Worm (Caenorhabditis elegans) whole organism, dauer: ENCODE data around the gene ZC477.4.

Experiments
- unc-62 ChIP-seq: sonication (generic microtip); optimal IDR thresholded peaks from 2 replicates; lab custom pipeline; 2017; ENCODE audit warnings: missing biosample characterization, missing genetic modification reagents, missing genetic modification characterization

The ZC477.4 gene

ce11 chrIV:7098509-7099065 is at the start of gene ZC477.4:
TSS of gene ZC477.4 (minus strand) at chrIV:7098784.
- no peak for TF ChIP-seq unc-62 (GFP tag; lab: Kevin White, UChicago)

ce11 chrIV:7147722-7148121 is 49.1 kb upstream of the ZC477.4 start:
- no peak for TF ChIP-seq unc-62 (GFP tag; lab: Kevin White, UChicago)

ce11 chrIV:7144670-7145257 is 46.2 kb upstream of the ZC477.4 start, which contains the start of gene hecd-1:
TSS of gene hecd-1 (minus strand) at chrIV:7144720.
- TF ChIP-seq unc-62 (GFP tag; lab: Kevin White, UChicago): no peak

ce11 chrIV:7139143-7139542 is 40.6 kb upstream of the ZC477.4 start:
- no peak for TF ChIP-seq unc-62 (GFP tag; lab: Kevin White, UChicago)

ce11 chrIV:7133983-7134382 is 35.4 kb upstream of the ZC477.4 start, which contains the start of gene mutd-1:
TSS of gene mutd-1 (minus strand) at chrIV:7134083.
- no peak for TF ChIP-seq unc-62 (GFP tag; lab: Kevin White, UChicago)

ce11 chrIV:7133140-7133539 is 34.6 kb upstream of the ZC477.4 start, which contains the start of gene cyn-12:
TSS of gene cyn-12 (minus strand) at chrIV:7133217.
- no peak for TF ChIP-seq unc-62 (GFP tag; lab: Kevin White, UChicago)

- no peak for TF ChIP-seq unc-62 (GFP tag; lab: Kevin White, UChicago)
Observed at ce11 chrIV:7131780-7132179, 33.2 kb upstream of the ZC477.4 start, which contains the start of gene grsp-3. TSS of gene grsp-3 (minus strand) at chrIV:7131928.

- TF ChIP-seq unc-62 (GFP tag; lab: Kevin White, UChicago): no peak
Observed at ce11 chrIV:7121313-7122055, 22.9 kb upstream of the ZC477.4 start, which contains the start of the genes C34D4.10 and str-48. TSS of gene C34D4.10 (minus strand) at chrIV:7121413. TSS of gene str-48 (plus strand) at chrIV:7122005.

ce11 chrIV:7114599-7114998 is 16.0 kb upstream of the ZC477.4 start, which contains the start of gene nas-8:
TSS of gene nas-8 (plus strand) at chrIV:7114899.
- no peak for TF ChIP-seq unc-62 (GFP tag; lab: Kevin White, UChicago)

ce11 chrIV:7111354-7111753 is 12.8 kb upstream of the ZC477.4 start, which contains the start of the genes ZC477.7 and ssq-3:
TSS of gene ZC477.7 (minus strand) at chrIV:7111454.
TSS of gene ssq-3 (plus strand) at chrIV:7111604.
- no peak for TF ChIP-seq unc-62 (GFP tag; lab: Kevin White, UChicago)

- no peak for TF ChIP-seq unc-62 (GFP tag; lab: Kevin White, UChicago)
Observed at ce11 chrIV:7107893-7108292, 9.3 kb upstream of the ZC477.4 start, which contains the start of gene ZC477.2. TSS of gene ZC477.2 (plus strand) at chrIV:7108193.

- TF ChIP-seq unc-62 (GFP tag; lab: Kevin White, UChicago): no peak
Observed at ce11 chrIV:7103211-7103679, 4.7 kb upstream of the ZC477.4 start, which contains the start of the genes rde-8 and ZC477.3. TSS of gene rde-8 (minus strand) at chrIV:7103261. TSS of gene ZC477.3 (plus strand) at chrIV:7103492.

- TF ChIP-seq unc-62 (GFP tag; lab: Kevin White, UChicago): no peak
Observed at ce11 chrIV:7099377-7099776, 793 bp upstream of the ZC477.4 start.

- no peak for TF ChIP-seq unc-62 (GFP tag; lab: Kevin White, UChicago)
Observed at ce11 chrIV:7097450-7097849, 1.1 kb downstream of the ZC477.4 start.

ce11 chrIV:7096097-7096496 is 2.5 kb downstream of the ZC477.4 start:
- TF ChIP-seq unc-62 (GFP tag; lab: Kevin White, UChicago): no peak
